Worm (Caenorhabditis elegans) whole organism, dauer: ENCODE data around the gene F53A2.11.

Experiments
- unc-62 ChIP-seq: sonication (generic microtip); optimal IDR thresholded peaks from 2 replicates; lab custom pipeline; 2017; ENCODE audit warnings: missing biosample characterization, missing genetic modification reagents, missing genetic modification characterization

F53A2.11 gene

DNA sequence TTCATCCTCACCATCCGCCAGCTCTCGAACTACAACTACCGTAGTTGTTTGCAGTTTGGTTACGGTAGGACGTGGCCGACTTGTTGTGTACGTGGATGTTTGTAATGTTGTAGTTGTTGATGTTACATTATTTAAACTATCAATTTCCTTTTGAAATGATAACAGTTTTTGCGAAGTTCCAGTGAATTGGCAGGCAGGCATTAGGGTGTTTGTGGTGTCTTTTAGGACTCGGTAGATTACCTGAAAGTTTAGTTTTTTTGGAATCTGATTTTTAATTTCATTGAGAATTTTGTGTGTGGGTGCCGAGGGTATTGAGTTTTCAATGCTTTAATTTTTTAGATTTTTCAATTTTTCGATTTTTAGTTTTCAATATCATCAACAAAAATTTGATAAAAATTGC is at the start of gene F53A2.11:
F53A2.11 (minus strand) TSS at position 101 of the 400 bp plus-strand sequence.
- no peak for TF ChIP-seq unc-62 (GFP tag; lab: Kevin White, UChicago)

DNA sequence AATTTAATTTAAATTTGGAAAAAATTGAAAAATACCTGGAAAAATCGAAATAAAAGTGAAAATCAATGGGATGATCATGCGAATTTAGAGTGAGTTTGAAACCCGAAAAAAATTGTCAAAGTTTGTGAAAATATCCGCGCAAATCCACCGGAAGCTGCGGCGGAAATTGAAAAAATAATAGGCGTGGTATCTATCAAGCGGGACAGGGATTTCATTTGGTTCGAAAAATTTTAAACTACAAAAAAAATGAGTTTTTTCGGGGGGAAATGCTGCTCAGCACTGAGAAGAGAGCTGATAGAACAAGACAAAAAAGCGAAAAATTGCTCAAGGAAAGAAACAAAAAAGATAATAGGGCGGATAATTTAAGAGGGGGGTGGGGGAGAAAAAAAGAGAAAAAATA is 48.5 kb upstream of the F53A2.11 start, which contains the start of gene T03F6.9:
T03F6.9 (minus strand) TSS at position 101 of the 400 bp plus-strand sequence.
- no peak for TF ChIP-seq unc-62 (GFP tag; lab: Kevin White, UChicago)

DNA sequence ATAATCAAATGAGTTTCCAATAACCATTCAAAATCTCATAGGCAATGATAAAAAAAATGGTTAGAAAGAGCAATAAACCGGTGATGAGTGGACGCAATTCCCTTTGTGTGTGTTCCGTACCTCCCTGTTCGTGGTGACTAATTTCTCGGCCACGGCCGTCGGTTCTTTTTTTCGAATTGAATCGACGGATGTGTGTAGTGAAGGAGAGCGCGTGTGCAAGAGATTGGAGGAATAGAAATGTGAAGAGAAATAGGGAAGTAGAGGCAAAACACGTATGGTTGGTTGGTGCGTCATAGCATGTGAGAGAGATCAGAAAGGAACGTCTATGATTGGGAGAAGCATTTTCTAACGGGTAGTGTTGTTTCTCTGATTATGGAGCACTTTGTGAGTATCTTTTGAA is 37.4 kb upstream of the F53A2.11 start:
- no peak for TF ChIP-seq unc-62 (GFP tag; lab: Kevin White, UChicago)

DNA sequence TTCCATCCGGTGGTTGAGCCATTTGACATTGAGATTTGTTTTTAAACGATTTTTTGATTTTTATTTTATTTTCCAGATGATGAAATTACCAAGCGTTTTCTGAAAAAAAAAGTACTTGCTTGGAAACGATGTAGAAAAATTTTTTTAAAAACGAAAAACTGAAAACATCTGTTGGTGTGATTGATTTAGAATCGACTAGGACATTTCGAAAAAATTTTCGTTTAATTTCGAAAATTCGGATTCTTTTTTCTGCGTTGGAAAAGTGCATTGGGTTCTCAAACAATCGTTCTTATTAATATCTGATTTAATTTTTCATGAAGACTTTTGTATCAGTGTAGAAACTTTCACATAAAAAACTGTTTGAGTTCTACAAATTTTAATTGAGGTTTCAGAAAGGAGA is 36.8 kb upstream of the F53A2.11 start, which contains the start of gene F53A2.9:
F53A2.9 (minus strand) TSS at position 101 of the 400 bp plus-strand sequence.
- TF ChIP-seq unc-62 (GFP tag; lab: Kevin White, UChicago): no peak

DNA sequence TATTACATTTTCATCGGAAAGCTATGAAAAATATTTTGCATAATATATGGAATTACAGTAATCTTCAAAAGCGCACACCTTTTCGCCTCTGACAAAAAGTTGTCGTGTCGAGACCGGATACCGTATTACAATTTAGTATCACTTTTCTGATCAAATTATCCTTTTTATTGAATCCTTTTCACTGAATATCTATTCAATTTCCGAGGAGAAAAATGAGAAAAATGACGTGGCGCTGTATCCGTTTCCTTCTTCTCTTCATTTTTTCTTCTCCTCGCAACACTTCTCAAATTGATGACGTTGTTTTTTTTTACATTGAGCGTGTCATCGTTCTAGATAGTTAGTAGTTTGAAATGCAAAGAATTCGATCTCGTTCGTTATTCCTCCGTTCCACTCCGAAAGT is 28.5 kb upstream of the F53A2.11 start:
- no peak for TF ChIP-seq unc-62 (GFP tag; lab: Kevin White, UChicago)

DNA sequence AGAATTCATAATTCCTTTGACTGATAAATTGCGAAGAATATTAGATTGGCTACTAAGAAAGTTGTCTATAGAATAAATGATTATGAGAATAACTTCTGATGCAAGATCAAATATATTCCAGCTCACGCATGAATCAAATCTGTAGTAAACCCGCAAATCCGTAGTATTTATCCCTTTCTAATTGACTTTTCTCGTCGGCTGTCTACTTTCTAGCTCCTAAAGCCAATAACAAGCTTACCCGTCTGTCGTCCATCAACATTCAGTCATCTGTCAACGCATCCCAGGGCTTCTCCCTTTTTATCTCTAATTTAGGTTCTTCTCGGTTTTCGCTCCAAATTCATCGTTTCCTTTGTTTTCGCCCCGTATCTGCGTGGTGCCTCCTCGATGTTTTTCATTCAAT is 26.4 kb upstream of the F53A2.11 start:
- no peak for TF ChIP-seq unc-62 (GFP tag; lab: Kevin White, UChicago)

DNA sequence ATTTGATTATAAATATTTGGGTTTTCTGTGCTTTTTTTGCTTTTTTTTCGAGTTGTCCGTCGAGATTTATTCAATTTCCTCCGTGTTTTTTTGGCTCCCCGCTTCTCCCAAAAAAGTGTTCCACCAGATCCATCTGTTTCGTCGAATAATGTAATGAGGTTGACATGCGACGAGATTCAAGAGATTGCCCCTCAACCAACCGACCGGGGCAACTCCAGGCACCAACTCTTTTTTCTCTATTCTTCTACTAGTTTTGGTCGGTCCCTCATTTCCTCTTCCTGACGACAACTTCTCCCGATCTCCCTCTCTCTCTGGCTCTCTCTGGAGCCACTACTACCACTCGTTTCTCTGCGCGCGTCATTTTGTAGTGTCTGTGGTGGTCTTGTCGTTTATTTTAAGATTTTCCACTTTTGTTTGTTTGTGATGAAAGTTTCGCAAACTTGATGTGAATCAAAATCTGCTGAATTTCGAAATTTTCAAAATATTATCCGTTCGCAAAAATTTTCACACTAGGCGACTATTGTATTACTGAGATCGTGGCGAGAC is 25.4 kb upstream of the F53A2.11 start:
- no peak for TF ChIP-seq unc-62 (GFP tag; lab: Kevin White, UChicago)

DNA sequence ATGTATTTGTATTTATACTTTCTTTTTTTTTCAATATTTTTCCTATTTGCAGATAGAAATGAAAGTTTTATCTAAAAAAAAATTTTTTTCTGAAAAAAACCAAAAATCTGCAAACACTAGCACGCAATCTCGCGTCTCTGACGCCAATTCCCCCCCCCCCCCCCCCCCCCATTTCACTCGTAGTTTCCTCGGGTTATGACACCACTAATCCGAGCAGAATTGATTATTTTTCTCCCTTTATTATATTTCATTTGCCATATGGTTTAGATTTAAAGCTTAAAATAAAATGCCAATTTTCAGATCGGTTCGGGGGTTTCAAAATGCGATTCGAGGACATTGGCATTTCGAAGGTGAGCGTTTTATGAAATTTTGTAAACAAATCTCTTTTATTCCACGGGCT is 24.3 kb upstream of the F53A2.11 start, which contains the start of gene mtm-6:
mtm-6 (plus strand) TSS at position 301 of the 400 bp plus-strand sequence.
- TF ChIP-seq unc-62 (GFP tag; lab: Kevin White, UChicago): no peak

DNA sequence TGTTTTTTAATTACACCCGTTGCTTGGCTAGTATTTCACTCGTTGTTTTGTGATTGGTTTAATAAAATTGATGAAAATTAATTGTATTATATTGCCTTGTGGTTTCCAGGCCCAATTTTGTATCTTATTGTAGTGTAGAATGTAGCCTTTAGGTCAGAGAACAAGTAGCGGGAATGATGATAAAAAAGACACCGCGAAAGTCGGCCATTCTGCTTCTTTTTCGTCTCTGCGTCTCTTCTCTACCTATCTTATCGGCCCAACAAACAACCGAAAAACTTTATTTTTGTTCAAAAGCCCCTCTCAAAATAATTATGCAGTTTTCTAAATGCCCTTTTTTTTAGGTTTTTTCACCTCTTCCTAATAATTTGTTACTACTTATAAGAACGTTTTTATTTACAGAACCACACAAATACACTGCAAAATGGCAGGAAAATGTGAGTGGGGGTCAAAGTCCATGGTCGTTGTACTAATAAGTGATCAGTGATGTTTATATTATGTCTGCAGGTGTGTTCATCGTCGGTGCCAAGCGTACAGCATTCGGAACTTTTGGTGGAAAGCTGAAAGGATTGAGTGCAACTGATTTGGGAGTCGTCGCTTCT is 22.2 kb upstream of the F53A2.11 start, which contains the start of gene acaa-2:
acaa-2 (plus strand) TSS at position 400 of the 599 bp plus-strand sequence.
- TF ChIP-seq unc-62 (GFP tag; lab: Kevin White, UChicago): no peak

DNA sequence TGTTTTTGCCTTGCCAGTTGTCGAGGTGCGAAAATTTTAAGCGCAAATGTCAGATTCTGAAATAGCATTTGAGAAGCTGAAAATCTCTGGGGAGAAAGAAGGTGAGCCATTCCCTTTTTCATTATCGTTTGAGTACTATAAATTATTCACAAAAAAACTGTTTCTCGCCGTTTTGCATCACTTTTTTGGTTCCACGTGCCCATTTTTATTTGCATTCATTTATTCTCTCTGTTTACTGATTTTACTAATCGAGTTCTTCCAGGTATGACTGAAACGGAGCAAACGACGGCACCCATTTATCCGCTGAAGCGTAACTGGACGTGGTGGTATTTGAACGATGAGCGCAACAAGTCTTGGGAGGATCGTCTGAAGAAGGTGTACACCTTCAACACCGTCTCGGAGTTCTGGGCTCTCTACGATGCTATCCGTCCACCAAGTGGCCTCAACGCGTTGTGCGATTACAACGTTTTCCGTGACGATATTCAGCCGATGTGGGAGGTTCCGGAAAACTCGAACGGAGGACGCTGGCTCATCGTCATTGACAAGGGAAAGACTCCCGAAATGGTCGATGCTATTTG is 21.2 kb upstream of the F53A2.11 start:
- no peak for TF ChIP-seq unc-62 (GFP tag; lab: Kevin White, UChicago)

DNA sequence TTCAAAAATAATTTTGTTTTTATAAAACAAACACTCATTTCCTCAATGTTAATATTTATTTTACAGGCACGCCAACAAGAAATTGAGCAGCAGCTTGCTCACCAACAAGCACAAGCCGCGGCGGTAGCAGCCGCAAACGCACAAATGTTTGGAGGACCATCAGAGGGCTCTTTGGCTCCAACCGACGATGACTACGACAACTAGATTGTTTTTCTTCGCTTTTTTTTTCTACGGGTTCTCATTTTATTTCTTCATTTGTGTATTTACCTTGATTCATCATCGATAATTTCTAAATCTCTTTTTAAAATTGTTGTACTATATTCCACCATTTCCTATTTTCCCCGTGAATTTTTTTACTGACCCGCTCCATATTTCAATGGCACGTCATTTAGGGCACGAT is 20.6 kb upstream of the F53A2.11 start, which contains the start of gene ife-1:
ife-1 (plus strand) TSS at position 301 of the 400 bp plus-strand sequence.
- no peak for TF ChIP-seq unc-62 (GFP tag; lab: Kevin White, UChicago)

DNA sequence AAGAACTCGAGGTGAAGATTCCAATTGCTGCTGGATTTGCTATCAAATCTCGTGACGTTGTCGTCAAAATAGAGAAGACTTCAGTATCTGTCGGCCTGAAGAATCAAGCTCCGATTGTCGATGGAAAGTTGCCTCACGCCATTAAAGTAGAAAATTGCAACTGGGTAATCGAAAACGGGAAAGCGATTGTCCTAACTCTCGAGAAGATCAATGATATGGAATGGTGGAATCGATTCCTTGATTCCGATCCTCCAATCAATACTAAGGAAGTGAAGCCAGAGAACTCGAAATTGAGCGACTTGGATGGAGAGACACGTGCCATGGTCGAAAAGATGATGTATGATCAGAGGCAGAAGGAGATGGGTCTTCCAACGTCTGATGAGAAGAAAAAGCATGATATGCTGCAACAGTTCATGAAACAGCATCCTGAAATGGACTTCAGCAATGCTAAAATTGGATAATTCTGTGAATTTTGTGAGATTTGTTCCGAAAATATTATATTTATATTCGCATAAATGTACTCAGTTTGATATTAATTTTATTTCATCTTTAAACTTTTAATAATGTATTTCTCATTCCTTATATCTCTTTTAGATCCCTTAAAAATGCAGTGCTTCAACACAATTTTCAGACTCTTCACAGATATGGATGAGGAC is 19.7 kb upstream of the F53A2.11 start, which contains the start of gene dro-1:
dro-1 (plus strand) TSS at position 606 of the 656 bp plus-strand sequence.
- TF ChIP-seq unc-62 (GFP tag; lab: Kevin White, UChicago): no peak

DNA sequence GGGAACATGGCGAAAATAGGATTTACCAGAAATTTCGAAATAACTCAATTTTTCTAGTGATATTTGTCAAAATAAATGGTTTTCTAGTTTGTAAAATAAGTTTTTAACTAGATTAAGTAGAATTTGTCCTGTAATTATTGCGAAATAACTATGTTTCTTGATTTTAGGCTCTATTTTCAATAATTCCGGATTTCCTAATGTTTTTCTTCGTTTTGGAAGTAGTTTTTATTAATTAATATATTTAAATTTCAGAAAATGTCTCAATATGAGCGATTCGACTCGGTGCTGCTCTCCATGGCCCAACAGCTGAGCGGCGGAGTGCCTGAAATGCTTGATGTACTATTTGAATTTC is 18.8 kb upstream of the F53A2.11 start, which contains the start of gene nud-1:
nud-1 (plus strand) TSS at position 253 of the 352 bp plus-strand sequence.
- no peak for TF ChIP-seq unc-62 (GFP tag; lab: Kevin White, UChicago)

DNA sequence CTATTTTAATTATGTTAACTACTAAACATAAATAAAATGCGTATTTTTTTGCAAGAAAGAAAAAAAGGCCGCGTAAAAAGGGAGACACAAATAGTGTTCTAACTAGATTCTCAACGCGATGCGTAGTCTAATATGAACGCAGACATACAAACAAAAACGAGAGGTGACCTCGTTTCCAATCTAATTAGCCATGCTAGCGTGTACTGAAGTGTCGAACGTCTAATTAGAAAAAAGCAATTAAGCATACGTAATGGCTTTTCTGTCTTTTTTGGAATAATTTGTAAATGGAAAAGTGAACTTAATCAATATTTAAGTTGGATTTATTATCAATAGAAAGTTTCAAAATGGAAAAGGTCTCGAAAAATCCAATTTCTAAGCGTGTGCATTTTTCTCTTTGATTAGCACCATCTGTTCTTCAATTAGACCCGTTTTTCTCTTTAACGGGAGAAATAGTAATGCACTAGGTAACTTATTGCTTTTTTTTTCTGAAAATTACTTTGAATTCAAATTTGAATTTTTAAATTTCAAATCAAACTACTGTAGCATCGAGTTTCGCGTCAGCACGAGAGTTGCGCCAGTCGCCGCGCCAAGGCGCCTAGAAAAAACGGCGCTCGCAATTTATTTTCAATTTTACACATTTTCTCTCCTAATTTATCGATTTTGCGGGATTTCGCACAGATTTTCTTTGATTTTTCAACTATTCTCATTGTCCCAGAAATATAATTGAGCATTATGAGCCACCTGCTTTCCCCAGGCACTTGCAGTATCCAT is 18.2 kb upstream of the F53A2.11 start:
- no peak for TF ChIP-seq unc-62 (GFP tag; lab: Kevin White, UChicago)

DNA sequence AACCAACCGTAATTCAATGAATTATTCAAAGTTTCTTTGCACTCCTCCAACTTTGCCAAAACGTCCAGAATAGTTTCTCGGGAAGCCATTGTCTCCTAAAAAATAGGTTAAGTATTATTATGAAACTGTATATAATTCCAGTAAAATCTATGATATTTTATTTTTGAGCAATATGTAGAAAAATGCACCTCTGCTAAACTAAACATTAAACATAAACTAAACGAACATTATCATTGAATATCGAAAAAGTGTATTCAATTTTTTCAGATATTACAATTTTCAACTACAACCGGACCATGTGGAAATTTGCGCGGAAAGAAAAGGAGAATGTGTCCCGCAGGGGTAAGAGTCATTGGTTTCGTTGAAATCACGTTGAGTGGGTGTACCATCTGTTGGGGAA is 17.2 kb upstream of the F53A2.11 start, which contains the start of gene F53A2.3:
F53A2.3 (minus strand) TSS at position 101 of the 400 bp plus-strand sequence.
- TF ChIP-seq unc-62 (GFP tag; lab: Kevin White, UChicago): no peak
